Fruit fly (Drosophila melanogaster) whole organism, embryonic: ENCODE data around the gene CG4230.
A peak's percentile ranks its signal among the peaks of the same experiment; 100 is the strongest.

Experiments
- Antp ChIP-seq: fragments of 200-800 bp; sonication (Bioruptor generic); optimal IDR thresholded peaks from 3 replicates; lab custom pipeline; 2016; ENCODE audit warnings: missing biosample characterization, missing genetic modification characterization
- Atf-2 ChIP-seq: fragments of 200-800 bp; sonication (Bioruptor generic); optimal IDR thresholded peaks from 2 replicates; lab custom pipeline; 2016; ENCODE audit warnings: missing biosample characterization, missing genetic modification characterization
- Blimp-1 ChIP-seq: fragments of 200-800 bp; sonication (Bioruptor generic); optimal IDR thresholded peaks from 3 replicates; lab custom pipeline; 2018; ENCODE audit warnings: missing biosample characterization, missing genetic modification characterization, mild to moderate bottlenecking, moderate library complexity, missing genetic modification reagents
- CG12942 ChIP-seq: fragments of 200-800 bp; sonication (Bioruptor generic); optimal IDR thresholded peaks from 3 replicates; lab custom pipeline; 2016; ENCODE audit warnings: missing biosample characterization, missing genetic modification characterization
- CG13287 ChIP-seq: fragments of 200-800 bp; sonication (Bioruptor generic); IDR thresholded peaks from 2 replicates; pipeline ENCODE4 v1.3.6; 2022; ENCODE audit warnings: missing biosample characterization, missing genetic modification characterization; ENCODE audit not compliant: partially characterized antibody
- CG14050 ChIP-seq: fragments of 200-800 bp; sonication (Bioruptor generic); IDR thresholded peaks from 3 replicates; pipeline ENCODE4 v1.3.6; 2022; ENCODE audit warnings: missing biosample characterization, missing genetic modification characterization
- CG15696 ChIP-seq: fragments of 200-800 bp; sonication (Bioruptor generic); optimal IDR thresholded peaks from 2 replicates; lab custom pipeline; 2019; ENCODE audit warnings: missing biosample characterization, mild to moderate bottlenecking, missing genetic modification characterization, moderate library complexity
- CG16815 ChIP-seq: fragments of 200-800 bp; sonication (Bioruptor generic); optimal IDR thresholded peaks from 3 replicates; lab custom pipeline; 2017; ENCODE audit warnings: missing biosample characterization, mild to moderate bottlenecking, missing genetic modification characterization
- CG17385 ChIP-seq: fragments of 200-800 bp; sonication (Bioruptor generic); optimal IDR thresholded peaks from 3 replicates; lab custom pipeline; 2018; ENCODE audit warnings: missing biosample characterization, mild to moderate bottlenecking, missing genetic modification characterization
- CG30403 ChIP-seq: fragments of 200-800 bp; sonication (Bioruptor generic); optimal IDR thresholded peaks from 3 replicates; lab custom pipeline; 2016; ENCODE audit warnings: missing biosample characterization, missing genetic modification characterization
- CG32772 ChIP-seq: fragments of 200-800 bp; sonication (Bioruptor generic); IDR thresholded peaks from 2 replicates; pipeline ENCODE4 v1.3.6; 2022; ENCODE audit warnings: missing biosample characterization, missing genetic modification characterization
- CG3407 ChIP-seq: fragments of 200-800 bp; sonication (Bioruptor generic); optimal IDR thresholded peaks from 2 replicates; lab custom pipeline; 2018; ENCODE audit warnings: missing biosample characterization, mild to moderate bottlenecking, missing genetic modification characterization
- CG3847 ChIP-seq: fragments of 200-800 bp; sonication (Bioruptor generic); IDR thresholded peaks from 2 replicates; pipeline ENCODE4 v1.3.6; 2022; ENCODE audit warnings: missing biosample characterization, missing genetic modification characterization
- CG5245 ChIP-seq: fragments of 200-800 bp; sonication (Bioruptor generic); optimal IDR thresholded peaks from 3 replicates; lab custom pipeline; 2016; ENCODE audit warnings: missing biosample characterization, missing genetic modification characterization
- CG6272 ChIP-seq: fragments of 200-800 bp; sonication (Bioruptor generic); IDR thresholded peaks from 2 replicates; pipeline ENCODE4 v1.3.6; 2022; ENCODE audit warnings: missing biosample characterization, missing genetic modification characterization
- CG6689 ChIP-seq: fragments of 200-800 bp; sonication (Bioruptor generic); IDR thresholded peaks from 2 replicates; pipeline ENCODE4 v1.3.6; 2022; ENCODE audit warnings: missing biosample characterization, missing genetic modification characterization
- CG7745 ChIP-seq: fragments of 200-800 bp; sonication (Bioruptor generic); optimal IDR thresholded peaks from 2 replicates; lab custom pipeline; 2018; ENCODE audit warnings: missing biosample characterization, mild to moderate bottlenecking, missing genetic modification characterization, moderate library complexity
- CG8765 ChIP-seq: fragments of 200-800 bp; sonication (Bioruptor generic); IDR thresholded peaks from 2 replicates; pipeline ENCODE4 v1.3.6; 2022; ENCODE audit warnings: missing biosample characterization, missing genetic modification characterization
- CG8944 ChIP-seq: fragments of 200-800 bp; sonication (Bioruptor generic); optimal IDR thresholded peaks from 3 replicates; lab custom pipeline; 2016; ENCODE audit warnings: missing biosample characterization, missing genetic modification characterization
- Dek ChIP-seq: fragments of 200-800 bp; sonication (Bioruptor generic); optimal IDR thresholded peaks from 3 replicates; lab custom pipeline; 2019; ENCODE audit warnings: missing biosample characterization, mild to moderate bottlenecking, missing genetic modification characterization, moderate library complexity
- Dll ChIP-seq: fragments of 200-800 bp; sonication (Bioruptor generic); IDR thresholded peaks from 4 replicates; pipeline ENCODE4 v1.3.6; 2022; ENCODE audit warnings: missing biosample characterization, missing genetic modification characterization; ENCODE audit not compliant: partially characterized antibody
- E2f2 ChIP-seq: fragments of 200-800 bp; sonication (Bioruptor generic); IDR thresholded peaks from 2 replicates; pipeline ENCODE4 v1.3.6; 2022; ENCODE audit warnings: missing biosample characterization, missing genetic modification characterization
- Eip74EF ChIP-seq, 2 experiments: fragments of 200-800 bp in 1 of 2; fragments of >200 bp in 1 of 2; sonication (Bioruptor generic) in 1 of 2; optimal IDR thresholded peaks; 2 replicates each; lab custom pipeline; 2017 to 2019; ENCODE audit warnings: missing biosample characterization in 2 of 2, missing genetic modification characterization in 2 of 2, mild to moderate bottlenecking in 1 of 2, moderate library complexity in 1 of 2
- Ets97D ChIP-seq: fragments of 200-800 bp; sonication (Bioruptor generic); optimal IDR thresholded peaks from 3 replicates; lab custom pipeline; 2016; ENCODE audit warnings: missing biosample characterization, missing genetic modification characterization
- Hr51 ChIP-seq, 2 experiments: fragments of 200-800 bp; sonication (Bioruptor generic); optimal IDR thresholded peaks; 2 replicates in 1 of 2; 3 replicates in 1 of 2; lab custom pipeline; 2016 to 2018; ENCODE audit warnings: missing biosample characterization in 2 of 2, missing genetic modification characterization in 2 of 2, mild to moderate bottlenecking in 1 of 2, moderate library complexity in 1 of 2
- Max ChIP-seq: fragments of 200-800 bp; sonication (Bioruptor generic); optimal IDR thresholded peaks from 2 replicates; lab custom pipeline; 2016; ENCODE audit warnings: missing biosample characterization, mild to moderate bottlenecking, missing genetic modification characterization
- Med ChIP-seq: fragments of 200-800 bp; sonication (Bioruptor generic); peaks from one replicate; lab custom pipeline; 2016; ENCODE audit warnings: missing biosample characterization, missing genetic modification characterization, mild to moderate bottlenecking, inconsistent platforms, moderate library complexity
- Neu2 ChIP-seq: fragments of 200-800 bp; sonication (Bioruptor generic); optimal IDR thresholded peaks from 3 replicates; lab custom pipeline; 2016; ENCODE audit warnings: missing biosample characterization, missing genetic modification characterization, borderline replicate concordance
- Nf-YA ChIP-seq: fragments of 200-800 bp; sonication (Bioruptor generic); IDR thresholded peaks from 2 replicates; pipeline ENCODE4 v1.3.6; 2022; ENCODE audit warnings: missing biosample characterization, missing genetic modification characterization
- Poxn ChIP-seq: fragments of 200-800 bp; sonication (Bioruptor generic); IDR thresholded peaks from 2 replicates; pipeline ENCODE4 v1.3.6; 2022; ENCODE audit warnings: missing biosample characterization, missing genetic modification characterization
- YL-1 ChIP-seq: fragments of 200-800 bp; sonication (Bioruptor generic); optimal IDR thresholded peaks from 3 replicates; lab custom pipeline; 2017; ENCODE audit warnings: missing biosample characterization, mild to moderate bottlenecking, missing genetic modification characterization
- bigmax ChIP-seq: fragments of 200-800 bp; sonication (Bioruptor generic); optimal IDR thresholded peaks from 2 replicates; lab custom pipeline; 2018; ENCODE audit warnings: missing biosample characterization, mild to moderate bottlenecking, missing genetic modification characterization
- bsh ChIP-seq, 2 experiments: fragments of 200-800 bp; sonication (Bioruptor generic); optimal IDR thresholded peaks; 2 replicates each; lab custom pipeline; 2017 to 2018; ENCODE audit warnings: mild to moderate bottlenecking in 2 of 2, missing biosample characterization in 2 of 2, missing genetic modification characterization in 2 of 2, moderate library complexity in 1 of 2
- ci ChIP-seq: fragments of 200-800 bp; sonication (Bioruptor generic); IDR thresholded peaks from 3 replicates; pipeline ENCODE4 v1.3.6; 2022; ENCODE audit warnings: missing biosample characterization, missing genetic modification characterization
- danr ChIP-seq: fragments of 200-800 bp; sonication (Bioruptor generic); IDR thresholded peaks from 2 replicates; pipeline ENCODE4 v1.3.6; 2022; ENCODE audit warnings: missing biosample characterization, missing genetic modification characterization
- esg ChIP-seq: fragments of 200-800 bp; sonication (Bioruptor generic); conservative IDR thresholded peaks from 2 replicates; pipeline ENCODE4 v1.3.6; 2022; ENCODE audit warnings: missing biosample characterization, missing genetic modification characterization
- her ChIP-seq: fragments of 200-800 bp; sonication (Bioruptor generic); optimal IDR thresholded peaks from 2 replicates; lab custom pipeline; 2016; ENCODE audit warnings: missing biosample characterization, missing genetic modification characterization
- ken ChIP-seq: fragments of 200-800 bp; sonication (Bioruptor generic); IDR thresholded peaks from 3 replicates; pipeline ENCODE4 v1.3.6; 2022; ENCODE audit warnings: missing biosample characterization, missing genetic modification characterization
- knrl ChIP-seq: fragments of 200-800 bp; sonication (Bioruptor generic); IDR thresholded peaks from 3 replicates; pipeline ENCODE4 v1.3.6; 2022; ENCODE audit warnings: missing biosample characterization, missing genetic modification characterization; ENCODE audit not compliant: partially characterized antibody
- lbe ChIP-seq: fragments of 200-800 bp; sonication (Bioruptor generic); optimal IDR thresholded peaks from 2 replicates; lab custom pipeline; 2016; ENCODE audit warnings: missing biosample characterization, mild to moderate bottlenecking, missing genetic modification characterization
- odd ChIP-seq: fragments of 200-800 bp; sonication (Bioruptor generic); optimal IDR thresholded peaks from 2 replicates; lab custom pipeline; 2017; ENCODE audit warnings: missing biosample characterization, mild to moderate bottlenecking, missing genetic modification characterization
- p53 ChIP-seq: fragments of 200-800 bp; sonication (Bioruptor generic); optimal IDR thresholded peaks from 2 replicates; lab custom pipeline; 2016; ENCODE audit warnings: missing biosample characterization, missing genetic modification characterization
- peb ChIP-seq: fragments of 200-800 bp; sonication (Bioruptor generic); IDR thresholded peaks from 2 replicates; pipeline ENCODE4 v1.3.6; 2022; ENCODE audit warnings: missing biosample characterization, missing genetic modification characterization
- sd ChIP-seq: fragments of 200-800 bp; sonication (Bioruptor generic); optimal IDR thresholded peaks from 3 replicates; lab custom pipeline; 2018; ENCODE audit warnings: missing biosample characterization, mild to moderate bottlenecking, missing genetic modification characterization, moderate library complexity
- slbo ChIP-seq: fragments of 200-800 bp; sonication (Bioruptor generic); IDR thresholded peaks from 2 replicates; pipeline ENCODE4 v1.3.6; 2022; ENCODE audit warnings: missing biosample characterization, missing genetic modification characterization
- sob ChIP-seq: fragments of 200-800 bp; sonication (Bioruptor generic); IDR thresholded peaks from 2 replicates; pipeline ENCODE4 v1.3.6; 2022; ENCODE audit warnings: missing biosample characterization, missing genetic modification characterization
- sug ChIP-seq: fragments of 200-800 bp; optimal IDR thresholded peaks from 2 replicates; lab custom pipeline; 2019; ENCODE audit warnings: missing biosample characterization, mild to moderate bottlenecking, missing genetic modification characterization, moderate library complexity
- wdn ChIP-seq: fragments of 200-800 bp; sonication (Bioruptor generic); IDR thresholded peaks from 2 replicates; pipeline ENCODE4 v1.3.6; 2022; ENCODE audit warnings: missing biosample characterization, missing genetic modification characterization
- yki ChIP-seq: fragments of >200 bp; optimal IDR thresholded peaks from 3 replicates; lab custom pipeline; 2018
- zfh2 ChIP-seq: fragments of 200-800 bp; sonication (Bioruptor generic); optimal IDR thresholded peaks from 2 replicates; lab custom pipeline; 2016; ENCODE audit warnings: missing biosample characterization, missing genetic modification characterization

Gene CG4230

dm6 chr2L:5147188-5147855, 51.3 kb downstream of the CG4230 start (continued):
- peak; percentile 20; the same call in 1 of the 2 replicates for TF ChIP-seq CG6272
- no peak for TF ChIP-seq her (GFP tag; lab: Kevin White, UChicago)
- TF ChIP-seq sob (GFP tag; lab: Robert Waterston, UW): no peak
- no peak for TF ChIP-seq CG8944 (GFP tag; lab: Kevin White, UChicago)
- peak; percentile 57 for TF ChIP-seq slbo (GFP tag; lab: Robert Waterston, UW)
- TF ChIP-seq YL-1: no peak
- no peak for TF ChIP-seq CG12942 (GFP tag; lab: Kevin White, UChicago)
- no peak for TF ChIP-seq CG5245 (GFP tag; lab: Kevin White, UChicago)
- no peak for TF ChIP-seq CG15696 (tag; lab: Kevin White, UChicago)
- TF ChIP-seq CG3847 (GFP tag; lab: Robert Waterston, UW): peak; percentile 49; the same call in 1 of the 2 replicates
- TF ChIP-seq danr (GFP tag; lab: Robert Waterston, UW): no peak
- peak; percentile 26; the same call in 1 of the 2 replicates for TF ChIP-seq CG13287
- no peak for TF ChIP-seq Atf-2 (GFP tag; lab: Kevin White, UChicago)
- TF ChIP-seq Nf-YA (GFP tag; lab: Robert Waterston, UW): no peak
- no peak for TF ChIP-seq CG3407 (GFP tag; lab: Kevin White, UChicago)
- no peak for TF ChIP-seq Ets97D (GFP tag; lab: Kevin White, UChicago)
- no peak for TF ChIP-seq odd (GFP tag; lab: Kevin White, UChicago)
- TF ChIP-seq CG16815 (GFP tag; lab: Kevin White, UChicago): no peak
- peak; percentile 55; the same call in 1 of the 2 replicates for TF ChIP-seq CG32772 (GFP tag; lab: Robert Waterston, UW)
- no peak for TF ChIP-seq Poxn (GFP tag; lab: Robert Waterston, UW)
- TF ChIP-seq CG14050 (GFP tag; lab: Robert Waterston, UW): peak; percentile 22; the same call in 1 of the 3 replicates
- TF ChIP-seq ken (GFP tag; lab: Robert Waterston, UW): no peak
- TF ChIP-seq ci: no peak
- no peak for TF ChIP-seq Max (GFP tag; lab: Kevin White, UChicago)
- no peak for TF ChIP-seq CG17385 (GFP tag; lab: Kevin White, UChicago)
- TF ChIP-seq p53 (GFP tag; lab: Kevin White, UChicago): no peak
- no peak for TF ChIP-seq esg (GFP tag; lab: Robert Waterston, UW)
- TF ChIP-seq Hr51 (GFP tag; optimal IDR thresholded peaks at IDR 0.05; lab: Kevin White, UChicago): no peak
- TF ChIP-seq lbe (GFP tag; lab: Kevin White, UChicago): no peak
- TF ChIP-seq Med (GFP tag; lab: Kevin White, UChicago): peak; percentile 0
- TF ChIP-seq CG7745 (tag; lab: Kevin White, UChicago): no peak
- no peak for TF ChIP-seq wdn
- TF ChIP-seq sd (tag; lab: Kevin White, UChicago): peak; percentile 89
- TF ChIP-seq Neu2 (GFP tag; lab: Kevin White, UChicago): no peak
- TF ChIP-seq zfh2: no peak
- TF ChIP-seq Antp (GFP tag; lab: Kevin White, UChicago): no peak
- no peak for TF ChIP-seq CG30403 (GFP tag; lab: Kevin White, UChicago)
- no peak for TF ChIP-seq Dek (tag; lab: Kevin White, UChicago)
- TF ChIP-seq Blimp-1 (GFP tag; lab: Kevin White, UChicago): no peak
- no peak for TF ChIP-seq yki (lab: Kevin White, UChicago)
- TF ChIP-seq CG8765 (GFP tag; lab: Robert Waterston, UW): no peak
- no peak for TF ChIP-seq Dll (GFP tag; lab: Robert Waterston, UW)
- no peak for TF ChIP-seq bsh (GFP tag; optimal IDR thresholded peaks at IDR 0.05; lab: Kevin White, UChicago)
- peak; percentile 45 for TF ChIP-seq sug (tag; lab: Kevin White, UChicago)
- TF ChIP-seq E2f2 (GFP tag; lab: Robert Waterston, UW): 0 out of 2 replicates have a peak, but pooled peaks have one; percentile 31
- TF ChIP-seq knrl (GFP tag; lab: Robert Waterston, UW): no peak
- no peak for TF ChIP-seq Eip74EF (GFP tag; optimal IDR thresholded peaks at IDR 0.05; lab: Kevin White, UChicago)
- peak; percentile 32; the same call in 1 of the 2 replicates for TF ChIP-seq CG6689 (GFP tag; lab: Robert Waterston, UW)
- TF ChIP-seq peb (GFP tag; lab: Robert Waterston, UW): no peak
- TF ChIP-seq bigmax (GFP tag; lab: Kevin White, UChicago): no peak
